Worm (Caenorhabditis elegans): Measurements from ENCODE around the gene ZK686.5.
A peak's percentile ranks its signal among the peaks of the same experiment; 100 is the strongest.

The ZK686.5 gene

DNA sequence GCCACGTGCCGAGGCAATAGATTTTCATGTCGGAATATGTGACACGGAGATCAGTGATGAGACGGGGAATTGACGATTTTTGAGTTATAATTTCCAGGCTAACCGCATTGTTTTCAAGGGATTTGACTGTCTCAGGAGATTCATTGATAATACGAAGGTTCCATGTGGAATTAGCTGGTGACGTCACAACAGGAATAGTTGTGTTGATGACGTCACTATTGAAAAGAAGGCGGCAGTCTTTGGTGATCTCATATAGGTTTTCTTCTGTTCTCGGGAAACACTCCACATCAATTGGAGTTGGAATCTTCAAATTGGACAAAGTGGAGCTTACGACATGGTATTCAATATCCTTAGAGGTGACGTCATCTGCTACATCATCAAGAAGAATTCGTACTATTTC lies 24.1 kb downstream of the ZK686.5 start (continued):
- no peak for TF ChIP-seq madf-3 (GFP tag; IDR thresholded peaks at IDR 0.05)

- no peak for TF ChIP-seq ztf-6 (GFP tag; IDR thresholded peaks at IDR 0.05)
- TF ChIP-seq ceh-58 (GFP tag; IDR thresholded peaks at IDR 0.05), result no peak
- no peak for TF ChIP-seq ztf-28 (GFP tag; IDR thresholded peaks at IDR 0.05)
- no peak for TF ChIP-seq cebp-2 (GFP tag; IDR thresholded peaks at IDR 0.05)
- TF ChIP-seq attf-5 (GFP tag; optimal IDR thresholded peaks at IDR 0.05), result no peak
- no peak for TF ChIP-seq ets-4 (GFP tag; optimal IDR thresholded peaks at IDR 0.05)
- TF ChIP-seq hsf-1 (GFP tag; IDR thresholded peaks at IDR 0.05), result no peak
- no peak for TF ChIP-seq atf-7 (tag; optimal IDR thresholded peaks at IDR 0.05)
- no peak for TF ChIP-seq K12H6.12 (tag; optimal IDR thresholded peaks at IDR 0.05)
- TF ChIP-seq Y95B8A.8 (GFP tag; IDR thresholded peaks at IDR 0.05), result no peak
- TF ChIP-seq athp-1 (tag; optimal IDR thresholded peaks at IDR 0.05), result no peak
- TF ChIP-seq ztf-25 (GFP tag; IDR thresholded peaks at IDR 0.05), result no peak
- no peak for TF ChIP-seq T26A5.8 (tag; optimal IDR thresholded peaks at IDR 0.05)
- no peak for TF ChIP-seq B0019.2 (GFP tag; conservative IDR thresholded peaks at IDR 0.05)
- no peak for TF ChIP-seq ama-1 (optimal IDR thresholded peaks at IDR 0.05)
- no peak for TF ChIP-seq ama-1 (GFP tag; optimal IDR thresholded peaks at IDR 0.05)
- no peak for TF ChIP-seq pha-4 (tag; optimal IDR thresholded peaks at IDR 0.05)
- TF ChIP-seq lin-26 (GFP tag; IDR thresholded peaks at IDR 0.05), result no peak
- TF ChIP-seq Y53G8AR.9 (GFP tag; conservative IDR thresholded peaks at IDR 0.05), result no peak
- no peak for TF ChIP-seq bed-1 (GFP tag; IDR thresholded peaks at IDR 0.05)
- TF ChIP-seq chd-7 (tag; optimal IDR thresholded peaks at IDR 0.05), result peak; percentile 52
- TF ChIP-seq repo-1 (tag; optimal IDR thresholded peaks at IDR 0.05), result peak; percentile 11
- no peak for TF ChIP-seq ceh-40 (GFP tag; IDR thresholded peaks at IDR 0.05)
- no peak for TF ChIP-seq hlh-26 (GFP tag; conservative IDR thresholded peaks at IDR 0.05)
- no peak for TF ChIP-seq snpc-4 (GFP tag; optimal IDR thresholded peaks at IDR 0.05)
- TF ChIP-seq snpc-4 (tag; optimal IDR thresholded peaks at IDR 0.05), result no peak
- no peak for TF ChIP-seq F57A8.1 (GFP tag; optimal IDR thresholded peaks at IDR 0.05)
- no peak for TF ChIP-seq B0336.3 (GFP tag; IDR thresholded peaks at IDR 0.05)
- TF ChIP-seq tbx-9 (tag; optimal IDR thresholded peaks at IDR 0.05; ENCODE audit: borderline replicate concordance), result no peak
- no peak for TF ChIP-seq ceh-100 (GFP tag; IDR thresholded peaks at IDR 0.05)
- TF ChIP-seq lsl-1 (GFP tag; optimal IDR thresholded peaks at IDR 0.05), result no peak
- no peak for TF ChIP-seq bed-2 (GFP tag; IDR thresholded peaks at IDR 0.05)
- no peak for TF ChIP-seq snpc-1.3 (tag; optimal IDR thresholded peaks at IDR 0.05; ENCODE audit: insufficient read depth)
- TF ChIP-seq aptf-3 (GFP tag; IDR thresholded peaks at IDR 0.05), result no peak; the same call in 1 of the 2 replicates
- 0 out of 2 replicates have a peak, but pooled peaks have one; percentile 49 for TF ChIP-seq C06A6.2 (GFP tag; conservative IDR thresholded peaks at IDR 0.05)
- no peak for TF ChIP-seq Y67H2A.10 (GFP tag; conservative IDR thresholded peaks at IDR 0.05)
- no peak for TF ChIP-seq madf-3 (GFP tag; IDR thresholded peaks at IDR 0.05)
- TF ChIP-seq mel-28 (tag; optimal IDR thresholded peaks at IDR 0.05; ENCODE audit: borderline replicate concordance), result no peak
- no peak for TF ChIP-seq sptf-2 (GFP tag; optimal IDR thresholded peaks at IDR 0.05)
- TF ChIP-seq dpl-1 (GFP tag; optimal IDR thresholded peaks at IDR 0.05), result no peak
- no peak for TF ChIP-seq nfya-1 (tag; optimal IDR thresholded peaks at IDR 0.05; ENCODE audit: borderline replicate concordance, insufficient read depth)
- TF ChIP-seq C17E4.6 (GFP tag; IDR thresholded peaks at IDR 0.05), result no peak
- peak; percentile 8 for TF ChIP-seq ztf-26 (tag; optimal IDR thresholded peaks at IDR 0.05)
- TF ChIP-seq zfh-2 (GFP tag; conservative IDR thresholded peaks at IDR 0.05), result no peak
- peak in 1 of 2 experiments; percentile 26 for TF ChIP-seq let-607 (tag; optimal IDR thresholded peaks at IDR 0.05)
- TF ChIP-seq lag-1 (GFP tag; IDR thresholded peaks at IDR 0.05), result no peak
- no peak for TF ChIP-seq attf-3 (GFP tag; conservative IDR thresholded peaks at IDR 0.05)
Observed at ce11 chrIII:7737646-7738258, 29.6 kb downstream of the ZK686.5 start.
